Fruit fly (Drosophila melanogaster) whole organism, embryonic: ENCODE data around the gene srp.

Experiments
- Atf-2 ChIP-seq: fragments of 200-800 bp; sonication (Bioruptor generic); optimal IDR thresholded peaks from 2 replicates; lab custom pipeline; 2016; ENCODE audit warnings: missing biosample characterization, missing genetic modification characterization
- CG10209 ChIP-seq: fragments of 200-800 bp; sonication (Bioruptor generic); optimal IDR thresholded peaks from 3 replicates; lab custom pipeline; 2017; ENCODE audit warnings: missing biosample characterization, mild to moderate bottlenecking, missing genetic modification characterization, missing genetic modification reagents
- CG11247 ChIP-seq: fragments of 200-800 bp; sonication (Bioruptor generic); IDR thresholded peaks from 2 replicates; pipeline ENCODE4 v1.3.6; 2022; ENCODE audit warnings: missing biosample characterization, missing genetic modification characterization
- CG1233 ChIP-seq: fragments of 200-800 bp; sonication (Bioruptor generic); optimal IDR thresholded peaks from 4 replicates; lab custom pipeline; 2018; ENCODE audit warnings: missing biosample characterization, mild to moderate bottlenecking, missing genetic modification characterization
- CG12744 ChIP-seq: fragments of 200-800 bp; sonication (Bioruptor generic); optimal IDR thresholded peaks from 2 replicates; lab custom pipeline; 2016; ENCODE audit warnings: missing biosample characterization, missing genetic modification characterization
- CG13424 ChIP-seq: fragments of 200-800 bp; sonication (Bioruptor generic); optimal IDR thresholded peaks from 2 replicates; lab custom pipeline; 2019; ENCODE audit warnings: missing biosample characterization, mild to moderate bottlenecking, missing genetic modification characterization, moderate library complexity
- CG1529 ChIP-seq: fragments of 200-800 bp; sonication (Bioruptor generic); optimal IDR thresholded peaks from 3 replicates; lab custom pipeline; 2018; ENCODE audit warnings: missing biosample characterization, missing genetic modification characterization
- CG15479 ChIP-seq: fragments of 200-800 bp; sonication (Bioruptor generic); optimal IDR thresholded peaks from 3 replicates; lab custom pipeline; 2019; ENCODE audit warnings: missing biosample characterization, mild to moderate bottlenecking, missing genetic modification characterization, moderate library complexity
- CG16863 ChIP-seq: fragments of 200-800 bp; sonication (Bioruptor generic); optimal IDR thresholded peaks from 3 replicates; lab custom pipeline; 2016; ENCODE audit warnings: missing biosample characterization, missing genetic modification characterization
- CG17361 ChIP-seq: fragments of 200-800 bp; sonication (Bioruptor generic); IDR thresholded peaks from 3 replicates; pipeline ENCODE4 v1.3.6; 2022; ENCODE audit warnings: missing biosample characterization, missing genetic modification characterization
- CG17385 ChIP-seq: fragments of 200-800 bp; sonication (Bioruptor generic); optimal IDR thresholded peaks from 3 replicates; lab custom pipeline; 2018; ENCODE audit warnings: missing biosample characterization, mild to moderate bottlenecking, missing genetic modification characterization
- CG1832 ChIP-seq: fragments of 200-800 bp; sonication (Bioruptor generic); optimal IDR thresholded peaks from 2 replicates; lab custom pipeline; 2017; ENCODE audit warnings: missing biosample characterization, mild to moderate bottlenecking, missing genetic modification characterization, inconsistent platforms
- CG2116 ChIP-seq: fragments of 200-800 bp; sonication (Bioruptor generic); optimal IDR thresholded peaks from 3 replicates; lab custom pipeline; 2018; ENCODE audit warnings: missing biosample characterization, mild to moderate bottlenecking, missing genetic modification characterization
- CG2120 ChIP-seq: fragments of 200-800 bp; sonication (Bioruptor generic); optimal IDR thresholded peaks from 3 replicates; lab custom pipeline; 2016; ENCODE audit warnings: missing biosample characterization, missing genetic modification characterization
- CG2199 ChIP-seq: fragments of 200-800 bp; sonication (Bioruptor generic); IDR thresholded peaks from 3 replicates; pipeline ENCODE4 v1.3.6; 2022; ENCODE audit warnings: missing biosample characterization, missing genetic modification characterization
- CG2202 ChIP-seq: fragments of 200-800 bp; sonication (Bioruptor generic); optimal IDR thresholded peaks from 2 replicates; lab custom pipeline; 2018; ENCODE audit warnings: missing biosample characterization, mild to moderate bottlenecking, missing genetic modification characterization
- CG32532 ChIP-seq: fragments of 200-800 bp; sonication (Bioruptor generic); IDR thresholded peaks from 2 replicates; pipeline ENCODE4 v1.3.6; 2022; ENCODE audit warnings: missing biosample characterization, missing genetic modification characterization
- CG4328 ChIP-seq: fragments of 200-800 bp; sonication (Bioruptor generic); optimal IDR thresholded peaks from 3 replicates; lab custom pipeline; 2017; ENCODE audit warnings: missing biosample characterization, missing genetic modification reagents, missing genetic modification characterization
- CG6683 ChIP-seq: fragments of 200-800 bp; sonication (Bioruptor generic); optimal IDR thresholded peaks from 2 replicates; lab custom pipeline; 2017; ENCODE audit warnings: missing biosample characterization, mild to moderate bottlenecking, missing genetic modification characterization, missing genetic modification reagents
- CG9876 ChIP-seq: fragments of 200-800 bp; sonication (Bioruptor generic); optimal IDR thresholded peaks from 2 replicates; lab custom pipeline; 2016; ENCODE audit warnings: missing biosample characterization, missing genetic modification characterization
- D19B ChIP-seq: fragments of 200-800 bp; sonication (Bioruptor generic); optimal IDR thresholded peaks from 2 replicates; lab custom pipeline; 2017; ENCODE audit warnings: missing biosample characterization, mild to moderate bottlenecking, missing genetic modification characterization
- Deaf1 ChIP-seq: fragments of 200-800 bp; optimal IDR thresholded peaks from 3 replicates; lab custom pipeline; 2019; ENCODE audit warnings: missing biosample characterization, mild to moderate bottlenecking, missing genetic modification characterization, moderate library complexity
- Elba2 ChIP-seq: fragments of 200-800 bp; sonication (Bioruptor generic); optimal IDR thresholded peaks from 3 replicates; lab custom pipeline; 2016; ENCODE audit warnings: missing biosample characterization, missing genetic modification characterization
- Ets97D ChIP-seq: fragments of 200-800 bp; sonication (Bioruptor generic); optimal IDR thresholded peaks from 3 replicates; lab custom pipeline; 2016; ENCODE audit warnings: missing biosample characterization, missing genetic modification characterization
- Fer2 ChIP-seq: fragments of 200-800 bp; sonication (Bioruptor generic); optimal IDR thresholded peaks from 2 replicates; lab custom pipeline; 2018; ENCODE audit warnings: missing biosample characterization, mild to moderate bottlenecking, missing genetic modification characterization, moderate library complexity
- Hand ChIP-seq: fragments of 200-800 bp; sonication (Bioruptor generic); optimal IDR thresholded peaks from 2 replicates; lab custom pipeline; 2017; ENCODE audit warnings: mild to moderate bottlenecking, missing biosample characterization, missing genetic modification reagents, missing genetic modification characterization
- Hey ChIP-seq: fragments of 200-800 bp; sonication (Bioruptor generic); optimal IDR thresholded peaks from 3 replicates; lab custom pipeline; 2018; ENCODE audit warnings: missing biosample characterization, mild to moderate bottlenecking, missing genetic modification characterization
- Hmr ChIP-seq: fragments of 200-800 bp; sonication (Bioruptor generic); optimal IDR thresholded peaks from 3 replicates; lab custom pipeline; 2017; ENCODE audit warnings: mild to moderate bottlenecking, missing biosample characterization, missing genetic modification reagents, missing genetic modification characterization
- Hr78 ChIP-seq, 2 experiments: fragments of 200-800 bp in 1 of 2; fragments of >200 bp in 1 of 2; sonication (Bioruptor generic) in 1 of 2; optimal IDR thresholded peaks; 2 replicates each; lab custom pipeline; 2017 to 2019; ENCODE audit warnings: missing biosample characterization in 2 of 2, missing genetic modification characterization in 2 of 2, mild to moderate bottlenecking in 1 of 2, moderate library complexity in 1 of 2
- Lpt ChIP-seq: fragments of >200 bp; optimal IDR thresholded peaks from 2 replicates; lab custom pipeline; 2018; ENCODE audit warnings: missing biosample characterization, missing genetic modification characterization
- Med ChIP-seq: fragments of 200-800 bp; sonication (Bioruptor generic); peaks from one replicate; lab custom pipeline; 2016; ENCODE audit warnings: missing biosample characterization, missing genetic modification characterization, mild to moderate bottlenecking, inconsistent platforms, moderate library complexity
- Nf-YB ChIP-seq: fragments of 200-800 bp; sonication (Bioruptor generic); optimal IDR thresholded peaks from 3 replicates; lab custom pipeline; 2019; ENCODE audit warnings: missing biosample characterization, mild to moderate bottlenecking, missing genetic modification characterization, moderate library complexity
- Nf-YC ChIP-seq: fragments of 200-800 bp; optimal IDR thresholded peaks from 3 replicates; lab custom pipeline; 2019; ENCODE audit warnings: missing biosample characterization, mild to moderate bottlenecking, missing genetic modification characterization, moderate library complexity
- Optix ChIP-seq: fragments of 200-800 bp; sonication (Bioruptor generic); IDR thresholded peaks from 3 replicates; pipeline ENCODE4 v1.3.6; 2022; ENCODE audit warnings: missing biosample characterization, missing genetic modification characterization
- Trl ChIP-seq, 3 experiments: fragments of >200 bp in 2 of 3; fragments of 200-800 bp in 1 of 3; sonication (Bioruptor generic) in 1 of 3; optimal IDR thresholded peaks; 2 replicates in 1 of 3; 3 replicates in 2 of 3; lab custom pipeline; 2016 to 2017; ENCODE audit warnings: missing biosample characterization in 1 of 3, missing genetic modification characterization in 1 of 3
- Xrp1 ChIP-seq: fragments of 200-800 bp; sonication (Bioruptor generic); IDR thresholded peaks from 2 replicates; pipeline ENCODE4 v1.3.6; 2022; ENCODE audit warnings: missing biosample characterization, missing genetic modification characterization
- ac ChIP-seq: fragments of 200-800 bp; sonication (Bioruptor generic); optimal IDR thresholded peaks from 3 replicates; lab custom pipeline; 2017; ENCODE audit warnings: missing biosample characterization, mild to moderate bottlenecking, missing genetic modification characterization
- crol ChIP-seq: fragments of 200-800 bp; sonication (Bioruptor generic); IDR thresholded peaks from 2 replicates; pipeline ENCODE4 v1.3.6; 2022; ENCODE audit warnings: missing biosample characterization, missing genetic modification characterization
- dmrt11E ChIP-seq: fragments of 200-800 bp; sonication (Bioruptor generic); optimal IDR thresholded peaks from 3 replicates; lab custom pipeline; 2018; ENCODE audit warnings: missing biosample characterization, mild to moderate bottlenecking, missing genetic modification characterization, moderate library complexity
- dpn ChIP-seq, 2 experiments: fragments of 200-800 bp; sonication (Bioruptor generic); optimal IDR thresholded peaks; 3 replicates each; lab custom pipeline; 2016; ENCODE audit warnings: missing biosample characterization in 2 of 2, missing genetic modification characterization in 2 of 2
- dysf ChIP-seq: fragments of 200-800 bp; sonication (Bioruptor generic); IDR thresholded peaks from 3 replicates; pipeline ENCODE4 v1.3.6; 2022; ENCODE audit warnings: missing biosample characterization, missing genetic modification characterization
- ftz-f1 ChIP-seq: fragments of 200-800 bp; sonication (Bioruptor generic); optimal IDR thresholded peaks from 2 replicates; lab custom pipeline; 2016; ENCODE audit warnings: missing biosample characterization, missing genetic modification characterization
- h ChIP-seq: fragments of >200 bp; optimal IDR thresholded peaks from 2 replicates; lab custom pipeline; 2017
- hth ChIP-seq: fragments of >200 bp; optimal IDR thresholded peaks from 2 replicates; lab custom pipeline; 2017; ENCODE audit warnings: inconsistent platforms
- kni ChIP-seq: fragments of 200-800 bp; sonication (Bioruptor generic); optimal IDR thresholded peaks from 3 replicates; lab custom pipeline; 2017; ENCODE audit warnings: mild to moderate bottlenecking, missing biosample characterization, missing genetic modification reagents, missing genetic modification characterization
- nerfin-1 ChIP-seq: fragments of 200-800 bp; sonication (Bioruptor generic); optimal IDR thresholded peaks from 3 replicates; lab custom pipeline; 2019; ENCODE audit warnings: missing biosample characterization, mild to moderate bottlenecking, missing genetic modification characterization, moderate library complexity
- phol ChIP-seq: fragments of 200-800 bp; sonication (Bioruptor generic); optimal IDR thresholded peaks from 3 replicates; lab custom pipeline; 2018; ENCODE audit warnings: missing biosample characterization, mild to moderate bottlenecking, missing genetic modification characterization, moderate library complexity
- tio ChIP-seq: fragments of 200-800 bp; sonication (Bioruptor generic); optimal IDR thresholded peaks from 2 replicates; lab custom pipeline; 2017; ENCODE audit warnings: missing biosample characterization, missing genetic modification characterization, inconsistent platforms
- vfl ChIP-seq: fragments of 200-800 bp; sonication (Bioruptor generic); optimal IDR thresholded peaks from 2 replicates; lab custom pipeline; 2016; ENCODE audit warnings: missing biosample characterization, missing genetic modification characterization
- vnd ChIP-seq: fragments of 200-800 bp; sonication (Bioruptor generic); IDR thresholded peaks from 3 replicates; pipeline ENCODE4 v1.3.6; 2022; ENCODE audit warnings: missing biosample characterization, missing genetic modification characterization; ENCODE audit not compliant: partially characterized antibody
- zen2 ChIP-seq: fragments of 200-800 bp; sonication (Bioruptor generic); IDR thresholded peaks from 3 replicates; pipeline ENCODE4 v1.3.6; 2022; ENCODE audit warnings: missing biosample characterization, missing genetic modification characterization; ENCODE audit not compliant: partially characterized antibody

Gene srp

dm6 chr3R:16022005-16022404 is 36.1 kb downstream of the srp start:
- TF ChIP-seq dpn (GFP tag; optimal IDR thresholded peaks at IDR 0.05; lab: Kevin White, UChicago), result no peak
- TF ChIP-seq hth (lab: Kevin White, UChicago), result no peak
- no peak for TF ChIP-seq Hand (GFP tag; lab: Kevin White, UChicago)
- no peak for TF ChIP-seq CG12744 (GFP tag; lab: Kevin White, UChicago)
- TF ChIP-seq phol (tag; lab: Kevin White, UChicago), result no peak
- TF ChIP-seq CG2199 (GFP tag; lab: Robert Waterston, UW), result no peak
- TF ChIP-seq CG4328 (GFP tag; lab: Kevin White, UChicago), result no peak
- no peak for TF ChIP-seq vfl (GFP tag; lab: Kevin White, UChicago)
- no peak for TF ChIP-seq tio (GFP tag; lab: Kevin White, UChicago)
- peak; percentile 40 for TF ChIP-seq Deaf1 (tag; lab: Kevin White, UChicago)
- no peak for TF ChIP-seq CG16863
- no peak for TF ChIP-seq D19B (GFP tag; lab: Kevin White, UChicago)
- no peak for TF ChIP-seq CG1529 (GFP tag; lab: Kevin White, UChicago)
- TF ChIP-seq crol (GFP tag; lab: Robert Waterston, UW), result peak; percentile 39; the same call in 1 of the 2 replicates
- no peak for TF ChIP-seq CG11247 (GFP tag; lab: Robert Waterston, UW)
- no peak for TF ChIP-seq ftz-f1 (GFP tag; lab: Kevin White, UChicago)
- no peak for TF ChIP-seq CG17385 (GFP tag; lab: Kevin White, UChicago)
- no peak for TF ChIP-seq Ets97D (GFP tag; lab: Kevin White, UChicago)
- no peak for TF ChIP-seq Elba2 (GFP tag; lab: Kevin White, UChicago)
- TF ChIP-seq CG17361, result no peak
- TF ChIP-seq CG9876 (GFP tag; lab: Kevin White, UChicago), result no peak
- TF ChIP-seq Xrp1 (GFP tag; lab: Robert Waterston, UW), result no peak
- TF ChIP-seq CG2120 (GFP tag; lab: Kevin White, UChicago), result no peak
- TF ChIP-seq CG13424, result no peak
- no peak for TF ChIP-seq dmrt11E (tag; lab: Kevin White, UChicago)
- TF ChIP-seq Optix, result no peak
- no peak for TF ChIP-seq Fer2 (tag; lab: Kevin White, UChicago)
- peak; percentile 5 for TF ChIP-seq Nf-YC (tag; lab: Kevin White, UChicago)
- no peak for TF ChIP-seq Hey (tag; lab: Kevin White, UChicago)
- no peak for TF ChIP-seq CG10209 (GFP tag; lab: Kevin White, UChicago)
- TF ChIP-seq CG2116 (GFP tag; lab: Kevin White, UChicago), result no peak
- TF ChIP-seq zen2 (GFP tag; lab: Robert Waterston, UW), result no peak
- no peak for TF ChIP-seq nerfin-1 (tag; lab: Kevin White, UChicago)
- TF ChIP-seq CG2202 (tag; lab: Kevin White, UChicago), result no peak
- no peak for TF ChIP-seq ac (GFP tag; lab: Kevin White, UChicago)
- peak; percentile 29 for TF ChIP-seq CG1832
- no peak for TF ChIP-seq kni (GFP tag; lab: Kevin White, UChicago)
- TF ChIP-seq dysf (GFP tag; lab: Robert Waterston, UW), result no peak
- peak; percentile 61 for TF ChIP-seq Nf-YB
- TF ChIP-seq h (lab: Kevin White, UChicago), result no peak
- TF ChIP-seq Trl (optimal IDR thresholded peaks at IDR 0.05; lab: Kevin White, UChicago), result no peak
- no peak for TF ChIP-seq Trl (GFP tag; optimal IDR thresholded peaks at IDR 0.05; lab: Kevin White, UChicago)
- no peak for TF ChIP-seq CG32532 (GFP tag; lab: Robert Waterston, UW)
- TF ChIP-seq vnd (GFP tag; lab: Robert Waterston, UW), result no peak
- no peak for TF ChIP-seq Atf-2 (GFP tag; lab: Kevin White, UChicago)
- TF ChIP-seq Med, result no peak
- TF ChIP-seq CG6683, result no peak
- TF ChIP-seq Hmr (GFP tag; lab: Kevin White, UChicago), result no peak
- TF ChIP-seq Hr78 (GFP tag; optimal IDR thresholded peaks at IDR 0.05; lab: Kevin White, UChicago), result no peak
- TF ChIP-seq Lpt (GFP tag; lab: Kevin White, UChicago), result no peak
- no peak for TF ChIP-seq CG1233 (GFP tag; lab: Kevin White, UChicago)
- peak; percentile 55 for TF ChIP-seq CG15479 (GFP tag; lab: Kevin White, UChicago)
